Fruit fly (Drosophila melanogaster) whole organism, embryonic: ENCODE measurements around the gene CG43922.

ENCODE experiments used
- Bdp1 ChIP-seq: fragments of 200-800 bp; sonication (Bioruptor generic); optimal IDR thresholded peaks from 3 replicates; lab custom pipeline; 2016; ENCODE audit warnings: missing biosample characterization, missing genetic modification characterization
- CG10147 ChIP-seq: fragments of 200-800 bp; sonication (Bioruptor generic); optimal IDR thresholded peaks from 2 replicates; lab custom pipeline; 2019; ENCODE audit warnings: missing biosample characterization, mild to moderate bottlenecking, missing genetic modification characterization, moderate library complexity
- CG11247 ChIP-seq: fragments of 200-800 bp; sonication (Bioruptor generic); IDR thresholded peaks from 2 replicates; pipeline ENCODE4 v1.3.6; 2022; ENCODE audit warnings: missing biosample characterization, missing genetic modification characterization
- CG11560 ChIP-seq: fragments of 200-800 bp; sonication (Bioruptor generic); IDR thresholded peaks from 3 replicates; pipeline ENCODE4 v1.3.6; 2022; ENCODE audit warnings: missing biosample characterization, missing genetic modification characterization
- CG11696 ChIP-seq: fragments of 200-800 bp; sonication (Bioruptor generic); IDR thresholded peaks from 2 replicates; pipeline ENCODE4 v1.3.6; 2022; ENCODE audit warnings: missing biosample characterization, missing genetic modification characterization
- CG1233 ChIP-seq: fragments of 200-800 bp; sonication (Bioruptor generic); optimal IDR thresholded peaks from 4 replicates; lab custom pipeline; 2018; ENCODE audit warnings: missing biosample characterization, mild to moderate bottlenecking, missing genetic modification characterization
- CG12391 ChIP-seq: fragments of 200-800 bp; sonication (Bioruptor generic); optimal IDR thresholded peaks from 3 replicates; lab custom pipeline; 2018; ENCODE audit warnings: missing biosample characterization, mild to moderate bottlenecking, missing genetic modification characterization, moderate library complexity
- CG14014 ChIP-seq: fragments of 200-800 bp; sonication (Bioruptor generic); IDR thresholded peaks from 2 replicates; pipeline ENCODE4 v1.3.6; 2022; ENCODE audit warnings: missing biosample characterization, missing genetic modification characterization
- CG14050 ChIP-seq: fragments of 200-800 bp; sonication (Bioruptor generic); IDR thresholded peaks from 3 replicates; pipeline ENCODE4 v1.3.6; 2022; ENCODE audit warnings: missing biosample characterization, missing genetic modification characterization
- CG18011 ChIP-seq: fragments of 200-800 bp; sonication (Bioruptor generic); optimal IDR thresholded peaks from 2 replicates; lab custom pipeline; 2017; ENCODE audit warnings: missing biosample characterization, missing genetic modification characterization, mild to moderate bottlenecking, moderate library complexity, missing genotype
- CG31224 ChIP-seq: fragments of 200-800 bp; sonication (Bioruptor generic); IDR thresholded peaks from 2 replicates; pipeline ENCODE4 v1.3.6; 2022; ENCODE audit warnings: missing biosample characterization, missing genetic modification characterization
- CG31441 ChIP-seq: fragments of 200-800 bp; sonication (Bioruptor generic); IDR thresholded peaks from 2 replicates; pipeline ENCODE4 v1.3.6; 2022; ENCODE audit warnings: missing biosample characterization, missing genetic modification characterization
- CG32767 ChIP-seq: fragments of 200-800 bp; sonication (Bioruptor generic); IDR thresholded peaks from 2 replicates; pipeline ENCODE4 v1.3.6; 2022; ENCODE audit warnings: missing biosample characterization, missing genetic modification characterization
- CG4282 ChIP-seq: fragments of 200-800 bp; sonication (Bioruptor generic); optimal IDR thresholded peaks from 2 replicates; lab custom pipeline; 2016; ENCODE audit warnings: missing biosample characterization, missing genetic modification characterization
- CG5180 ChIP-seq: fragments of 200-800 bp; sonication (Bioruptor generic); optimal IDR thresholded peaks from 3 replicates; lab custom pipeline; 2017; ENCODE audit warnings: missing biosample characterization, missing genetic modification characterization, mild to moderate bottlenecking, moderate library complexity, missing genetic modification reagents
- CG6654 ChIP-seq: fragments of 200-800 bp; sonication (Bioruptor generic); optimal IDR thresholded peaks from 2 replicates; lab custom pipeline; 2017; ENCODE audit warnings: missing biosample characterization, mild to moderate bottlenecking, missing genetic modification characterization
- CG6791 ChIP-seq: fragments of 200-800 bp; sonication (Bioruptor generic); IDR thresholded peaks from 3 replicates; pipeline ENCODE4 v1.3.6; 2022; ENCODE audit warnings: missing biosample characterization, missing genetic modification characterization; ENCODE audit not compliant: partially characterized antibody
- CG7928 ChIP-seq: fragments of 200-800 bp; sonication (Bioruptor generic); optimal IDR thresholded peaks from 2 replicates; lab custom pipeline; 2017; ENCODE audit warnings: missing biosample characterization, mild to moderate bottlenecking, missing genetic modification characterization
- CG8924 ChIP-seq: fragments of 200-800 bp; optimal IDR thresholded peaks from 3 replicates; lab custom pipeline; 2019; ENCODE audit warnings: missing biosample characterization, mild to moderate bottlenecking, missing genetic modification characterization, moderate library complexity
- CG9727 ChIP-seq: fragments of 200-800 bp; sonication (Bioruptor generic); optimal IDR thresholded peaks from 3 replicates; lab custom pipeline; 2017; ENCODE audit warnings: missing biosample characterization, mild to moderate bottlenecking, missing genetic modification characterization
- Camta ChIP-seq: fragments of 200-800 bp; sonication (Bioruptor generic); optimal IDR thresholded peaks from 2 replicates; lab custom pipeline; 2016; ENCODE audit warnings: missing biosample characterization, missing genetic modification characterization
- Dip3 ChIP-seq: fragments of 200-800 bp; sonication (Bioruptor generic); optimal IDR thresholded peaks from 3 replicates; lab custom pipeline; 2016; ENCODE audit warnings: missing biosample characterization, missing genetic modification characterization
- Dp ChIP-seq: fragments of 200-800 bp; sonication (Bioruptor generic); optimal IDR thresholded peaks from 2 replicates; lab custom pipeline; 2018; ENCODE audit warnings: missing biosample characterization, mild to moderate bottlenecking, missing genetic modification characterization, moderate library complexity
- HLH54F ChIP-seq: fragments of 200-800 bp; sonication (Bioruptor generic); optimal IDR thresholded peaks from 3 replicates; lab custom pipeline; 2016; ENCODE audit warnings: missing biosample characterization, missing genetic modification characterization
- Lpt ChIP-seq: fragments of >200 bp; optimal IDR thresholded peaks from 2 replicates; lab custom pipeline; 2018; ENCODE audit warnings: missing biosample characterization, missing genetic modification characterization
- NC2β ChIP-seq: fragments of 200-800 bp; sonication (Bioruptor generic); optimal IDR thresholded peaks from 2 replicates; lab custom pipeline; 2016; ENCODE audit warnings: missing biosample characterization, missing genetic modification characterization
- NFAT ChIP-seq: fragments of 200-800 bp; sonication (Bioruptor generic); IDR thresholded peaks from 2 replicates; pipeline ENCODE4 v1.3.6; 2022; ENCODE audit warnings: missing biosample characterization, missing genetic modification characterization
- Rfx ChIP-seq: fragments of 200-800 bp; sonication (Bioruptor generic); IDR thresholded peaks from 2 replicates; pipeline ENCODE4 v1.3.6; 2022; ENCODE audit warnings: missing biosample characterization, missing genetic modification characterization
- Six4 ChIP-seq: fragments of 200-800 bp; sonication (Bioruptor generic); optimal IDR thresholded peaks from 2 replicates; lab custom pipeline; 2016; ENCODE audit warnings: missing biosample characterization, missing genetic modification characterization
- Spps ChIP-seq: fragments of 200-800 bp; sonication (Bioruptor generic); optimal IDR thresholded peaks from 2 replicates; lab custom pipeline; 2018; ENCODE audit warnings: missing biosample characterization, mild to moderate bottlenecking, missing genetic modification characterization
- Ssrp ChIP-seq: fragments of 200-800 bp; sonication (Bioruptor generic); optimal IDR thresholded peaks from 2 replicates; lab custom pipeline; 2018; ENCODE audit warnings: missing biosample characterization, mild to moderate bottlenecking, missing genetic modification characterization, moderate library complexity
- Usf ChIP-seq: fragments of 200-800 bp; sonication (Bioruptor generic); optimal IDR thresholded peaks from 2 replicates; lab custom pipeline; 2017; ENCODE audit warnings: missing genotype, missing biosample characterization, missing genetic modification characterization
- Xbp1 ChIP-seq: fragments of 200-800 bp; sonication (Bioruptor generic); optimal IDR thresholded peaks from 3 replicates; lab custom pipeline; 2016; ENCODE audit warnings: missing biosample characterization, mild to moderate bottlenecking, missing genetic modification characterization
- cas ChIP-seq: fragments of 200-800 bp; sonication (Bioruptor generic); IDR thresholded peaks from 2 replicates; pipeline ENCODE4 v1.3.6; 2022; ENCODE audit warnings: missing biosample characterization, missing genetic modification characterization
- caup ChIP-seq: fragments of 200-800 bp; sonication (Bioruptor generic); optimal IDR thresholded peaks from 3 replicates; lab custom pipeline; 2017; ENCODE audit warnings: missing biosample characterization, mild to moderate bottlenecking, missing genetic modification characterization, moderate library complexity; ENCODE audit not compliant: severe bottlenecking
- crp ChIP-seq, 2 experiments: fragments of 200-800 bp; sonication (Bioruptor generic); optimal IDR thresholded peaks; 2 replicates in 1 of 2; 3 replicates in 1 of 2; lab custom pipeline; 2017; ENCODE audit warnings: missing biosample characterization in 2 of 2, missing genetic modification characterization in 2 of 2, mild to moderate bottlenecking in 1 of 2, moderate library complexity in 1 of 2
- cwo ChIP-seq: fragments of 200-800 bp; sonication (Bioruptor generic); optimal IDR thresholded peaks from 3 replicates; lab custom pipeline; 2017; ENCODE audit warnings: missing biosample characterization, missing genetic modification characterization, mild to moderate bottlenecking, moderate library complexity, missing genetic modification reagents
- danr ChIP-seq: fragments of 200-800 bp; sonication (Bioruptor generic); IDR thresholded peaks from 2 replicates; pipeline ENCODE4 v1.3.6; 2022; ENCODE audit warnings: missing biosample characterization, missing genetic modification characterization
- emc ChIP-seq: fragments of 200-800 bp; sonication (Bioruptor generic); optimal IDR thresholded peaks from 2 replicates; lab custom pipeline; 2016; ENCODE audit warnings: missing biosample characterization, missing genetic modification characterization
- grau ChIP-seq: fragments of 200-800 bp; optimal IDR thresholded peaks from 3 replicates; lab custom pipeline; 2019; ENCODE audit warnings: missing biosample characterization, mild to moderate bottlenecking, missing genetic modification characterization, moderate library complexity
- hth ChIP-seq: fragments of >200 bp; optimal IDR thresholded peaks from 2 replicates; lab custom pipeline; 2017; ENCODE audit warnings: inconsistent platforms
- kah ChIP-seq: fragments of 200-800 bp; sonication (Bioruptor generic); optimal IDR thresholded peaks from 2 replicates; lab custom pipeline; 2018; ENCODE audit warnings: missing biosample characterization, mild to moderate bottlenecking, missing genetic modification characterization
- lmd ChIP-seq: fragments of 200-800 bp; sonication (Bioruptor generic); IDR thresholded peaks from 2 replicates; pipeline ENCODE4 v1.3.6; 2022; ENCODE audit warnings: missing biosample characterization, missing genetic modification characterization
- otp ChIP-seq: fragments of 200-800 bp; sonication (Bioruptor generic); IDR thresholded peaks from 3 replicates; pipeline ENCODE4, ENCODE4 v1.3.6; 2022; ENCODE audit warnings: missing biosample characterization, missing genetic modification characterization
- schlank ChIP-seq: fragments of 200-800 bp; sonication (Bioruptor generic); optimal IDR thresholded peaks from 2 replicates; lab custom pipeline; 2018; ENCODE audit warnings: missing biosample characterization, mild to moderate bottlenecking, missing genetic modification characterization
- sd ChIP-seq: fragments of 200-800 bp; sonication (Bioruptor generic); optimal IDR thresholded peaks from 3 replicates; lab custom pipeline; 2018; ENCODE audit warnings: missing biosample characterization, mild to moderate bottlenecking, missing genetic modification characterization, moderate library complexity
- sens ChIP-seq: fragments of 200-800 bp; sonication (Bioruptor generic); peaks from one replicate; lab custom pipeline; 2016; ENCODE audit warnings: missing biosample characterization, missing genetic modification characterization
- sima ChIP-seq: fragments of 200-800 bp; sonication (Bioruptor generic); optimal IDR thresholded peaks from 2 replicates; lab custom pipeline; 2016; ENCODE audit warnings: missing biosample characterization, missing genetic modification characterization
- sob ChIP-seq: fragments of 200-800 bp; sonication (Bioruptor generic); IDR thresholded peaks from 2 replicates; pipeline ENCODE4 v1.3.6; 2022; ENCODE audit warnings: missing biosample characterization, missing genetic modification characterization
- unc-4 ChIP-seq: fragments of 200-800 bp; sonication (Bioruptor generic); IDR thresholded peaks from 2 replicates; pipeline ENCODE4 v1.3.6; 2022; ENCODE audit warnings: missing biosample characterization, missing genetic modification characterization; ENCODE audit not compliant: partially characterized antibody

Gene CG43922

dm6 chr2L:6356686-6357362 is 48.3 kb upstream of the CG43922 start (continued):
- TF ChIP-seq caup (GFP tag; lab: Kevin White, UChicago), result peak; percentile 56
- no peak for TF ChIP-seq CG6791 (GFP tag; lab: Robert Waterston, UW)
- no peak for TF ChIP-seq cwo
- no peak for TF ChIP-seq emc (GFP tag; lab: Kevin White, UChicago)
- TF ChIP-seq unc-4, result no peak
- TF ChIP-seq Bdp1 (GFP tag; lab: Kevin White, UChicago), result no peak
- TF ChIP-seq danr (GFP tag; lab: Robert Waterston, UW), result no peak
- TF ChIP-seq CG11696, result no peak
- TF ChIP-seq CG8924, result no peak
- peak; percentile 52 for TF ChIP-seq CG1233 (GFP tag; lab: Kevin White, UChicago)
- TF ChIP-seq CG6654 (GFP tag; lab: Kevin White, UChicago), result peak; percentile 10
- TF ChIP-seq Ssrp, result peak; percentile 2
- TF ChIP-seq cas (GFP tag; lab: Robert Waterston, UW), result no peak
- peak; percentile 54 for TF ChIP-seq Xbp1
- TF ChIP-seq CG31441 (GFP tag; lab: Robert Waterston, UW), result peak; percentile 65
- TF ChIP-seq lmd, result peak; percentile 40; the same call in 1 of the 2 replicates
- peak; percentile 87 for TF ChIP-seq sens
- TF ChIP-seq CG12391 (tag; lab: Kevin White, UChicago), result no peak
- TF ChIP-seq otp (GFP tag; lab: Robert Waterston, UW), result 0 out of 3 replicates have a peak, but pooled peaks have one; percentile 26
- TF ChIP-seq grau, result peak; percentile 34
- TF ChIP-seq CG10147, result no peak
- TF ChIP-seq CG11560, result no peak
- no peak for TF ChIP-seq hth (lab: Kevin White, UChicago)
- TF ChIP-seq Spps (tag; lab: Kevin White, UChicago), result no peak
- TF ChIP-seq Dp, result no peak
- no peak for TF ChIP-seq CG18011 (GFP tag; lab: Kevin White, UChicago)
- TF ChIP-seq kah (GFP tag; lab: Kevin White, UChicago), result peak; percentile 33
- no peak for TF ChIP-seq CG7928 (GFP tag; lab: Kevin White, UChicago)
- no peak for TF ChIP-seq Camta
- TF ChIP-seq NC2β (GFP tag; lab: Kevin White, UChicago), result no peak
- no peak for TF ChIP-seq CG4282 (GFP tag; lab: Kevin White, UChicago)
- no peak for TF ChIP-seq CG14014 (GFP tag; lab: Robert Waterston, UW)
- TF ChIP-seq sd (tag; lab: Kevin White, UChicago), result no peak
- TF ChIP-seq CG11247 (GFP tag; lab: Robert Waterston, UW), result peak; percentile 39; the same call in 1 of the 2 replicates
- TF ChIP-seq NFAT (GFP tag; lab: Robert Waterston, UW), result peak; percentile 53; the same call in 1 of the 2 replicates
- TF ChIP-seq schlank (tag; lab: Kevin White, UChicago), result no peak
- no peak for TF ChIP-seq Dip3 (GFP tag; lab: Kevin White, UChicago)
- TF ChIP-seq sob (GFP tag; lab: Robert Waterston, UW), result peak; percentile 61
- no peak for TF ChIP-seq CG5180
- no peak for TF ChIP-seq CG32767 (GFP tag; lab: Robert Waterston, UW)
- TF ChIP-seq Usf (GFP tag; lab: Kevin White, UChicago), result no peak
- TF ChIP-seq HLH54F (GFP tag; lab: Kevin White, UChicago), result no peak
- peak; percentile 41 for TF ChIP-seq CG9727 (GFP tag; lab: Kevin White, UChicago)
- no peak for TF ChIP-seq CG31224 (GFP tag; lab: Robert Waterston, UW)
- peak; percentile 50 for TF ChIP-seq Six4 (GFP tag; lab: Kevin White, UChicago)
- TF ChIP-seq crp (GFP tag; optimal IDR thresholded peaks at IDR 0.05; lab: Kevin White, UChicago), result no peak
- peak; percentile 67 for TF ChIP-seq Rfx
- TF ChIP-seq CG14050 (GFP tag; lab: Robert Waterston, UW), result no peak
- TF ChIP-seq Lpt, result no peak
- no peak for TF ChIP-seq sima
